Fruit fly (Drosophila melanogaster) Kc167 (cell line): ENCODE results near the gene CG32086.

Experiments used
- Myc ChIP-seq: fragments of >200 bp; optimal IDR thresholded peaks from 2 replicates; lab custom pipeline; 2017; ENCODE audit warnings: missing external identifiers
- Sin3A ChIP-seq: fragments of >200 bp; optimal IDR thresholded peaks from 2 replicates; lab custom pipeline; 2018; ENCODE audit warnings: missing external identifiers
- h ChIP-seq: fragments of >200 bp; optimal IDR thresholded peaks from 3 replicates; lab custom pipeline; 2018; ENCODE audit warnings: missing external identifiers
- insv ChIP-seq: fragments of >200 bp; optimal IDR thresholded peaks from 3 replicates; lab custom pipeline; 2018; ENCODE audit warnings: missing external identifiers
- psq ChIP-seq: fragments of >200 bp; optimal IDR thresholded peaks from 2 replicates; lab custom pipeline; 2017; ENCODE audit warnings: missing external identifiers
- ttk ChIP-seq: sonication (Bioruptor generic); optimal IDR thresholded peaks from 2 replicates; lab custom pipeline; 2017; ENCODE audit warnings: missing external identifiers

CG32086 gene

dm6 chr3L:11561946-11562760, 21.7 kb downstream of the CG32086 start, which contains the start of the genes CG7394 and Mob2:
CG7394 (plus strand) TSS chr3L:11561996.
Mob2 (minus strand) TSS chr3L:11562233.
- TF ChIP-seq insv (lab: Kevin White, UChicago) (no peak), ttk (no peak), psq (lab: Kevin White, UChicago) (no peak), Myc (lab: Kevin White, UChicago) (no peak), Sin3A (lab: Kevin White, UChicago) (no peak), h (no peak)

dm6 chr3L:11560885-11561284, 23.0 kb downstream of the CG32086 start:
- TF ChIP-seq ttk: no peak
- no peak for TF ChIP-seq h
- TF ChIP-seq insv (lab: Kevin White, UChicago): no peak
- no peak for TF ChIP-seq Sin3A (lab: Kevin White, UChicago)
- TF ChIP-seq Myc (lab: Kevin White, UChicago): no peak
- no peak for TF ChIP-seq psq (lab: Kevin White, UChicago)

DNA sequence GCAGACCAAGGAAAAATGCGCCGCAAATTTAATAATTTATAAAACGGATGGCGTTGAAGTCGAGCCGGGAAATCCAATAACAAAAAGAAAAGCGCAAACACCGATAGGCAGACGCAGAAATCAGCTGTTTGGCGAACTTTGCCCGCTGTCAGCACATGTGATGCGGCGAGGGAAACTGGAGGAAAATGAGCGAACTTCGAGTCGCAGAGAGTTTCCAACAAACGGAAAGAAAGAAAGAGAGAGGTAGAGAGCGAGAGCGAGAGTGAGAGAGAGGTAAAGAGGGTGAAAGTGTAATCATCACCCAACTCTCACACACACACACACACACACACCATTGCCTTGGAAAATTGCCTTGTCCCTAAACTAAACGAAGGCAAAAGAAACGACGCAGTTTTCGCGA, 26.7 kb downstream of the CG32086 start:
- TF ChIP-seq Sin3A (lab: Kevin White, UChicago): no peak
- TF ChIP-seq insv (lab: Kevin White, UChicago): no peak
- TF ChIP-seq Myc (lab: Kevin White, UChicago): no peak
- TF ChIP-seq psq (lab: Kevin White, UChicago): no peak
- TF ChIP-seq h: no peak
- no peak for TF ChIP-seq ttk

dm6 chr3L:11556637-11557036, 27.2 kb downstream of the CG32086 start:
- no peak for TF ChIP-seq h
- no peak for TF ChIP-seq insv (lab: Kevin White, UChicago)
- no peak for TF ChIP-seq ttk
- no peak for TF ChIP-seq psq (lab: Kevin White, UChicago)
- TF ChIP-seq Sin3A (lab: Kevin White, UChicago): no peak
- no peak for TF ChIP-seq Myc (lab: Kevin White, UChicago)

DNA sequence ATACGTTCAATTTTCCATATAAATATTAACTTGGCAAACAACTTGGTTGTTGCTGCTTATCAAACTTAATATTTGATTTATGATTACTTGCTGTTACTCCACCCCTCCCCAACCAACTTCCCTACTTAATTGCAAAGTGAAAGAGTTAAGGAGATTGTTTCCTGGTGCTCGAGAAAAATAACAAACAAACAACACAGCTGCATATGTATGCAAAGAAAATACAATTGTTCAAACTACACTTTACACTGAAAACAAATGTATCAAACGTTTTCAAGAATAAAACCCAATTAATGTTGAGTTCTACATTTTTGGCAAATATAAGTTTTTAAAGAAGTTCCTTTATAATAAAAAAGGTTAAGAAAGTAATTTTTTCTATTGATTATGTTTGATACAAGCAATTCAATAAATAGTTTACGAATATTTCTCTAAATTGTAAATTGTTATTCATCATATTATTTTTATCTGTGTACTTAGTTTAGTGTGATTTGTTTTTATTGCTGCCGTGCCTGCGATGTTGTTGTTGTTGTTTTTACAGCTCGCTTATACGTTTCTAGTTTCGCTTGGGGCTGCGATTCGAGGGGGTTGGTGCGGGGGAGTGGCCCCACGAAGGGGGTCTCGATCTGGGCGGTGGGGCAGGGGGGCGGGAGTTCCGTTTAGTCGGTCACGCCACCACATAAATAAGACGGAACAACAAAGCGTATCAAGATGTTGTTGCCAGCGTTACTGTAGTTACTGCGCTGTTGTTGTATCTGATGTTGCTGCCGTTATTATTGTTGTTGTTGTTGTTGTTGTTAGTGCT, 28.0 kb downstream of the CG32086 start:
- TF ChIP-seq Myc (lab: Kevin White, UChicago): no peak
- no peak for TF ChIP-seq h
- no peak for TF ChIP-seq psq (lab: Kevin White, UChicago)
- no peak for TF ChIP-seq insv (lab: Kevin White, UChicago)
- no peak for TF ChIP-seq Sin3A (lab: Kevin White, UChicago)
- no peak for TF ChIP-seq ttk

- TF ChIP-seq psq (lab: Kevin White, UChicago): no peak
- TF ChIP-seq Myc (lab: Kevin White, UChicago): no peak
- TF ChIP-seq h: no peak
- no peak for TF ChIP-seq Sin3A (lab: Kevin White, UChicago)
- TF ChIP-seq ttk: no peak
- no peak for TF ChIP-seq insv (lab: Kevin White, UChicago)
These were observed 29.1 kb downstream of the CG32086 start for dm6 chr3L:11554796-11555195.

dm6 chr3L:11554338-11554737, 29.5 kb downstream of the CG32086 start:
- TF ChIP-seq Myc (lab: Kevin White, UChicago): no peak

- no peak for TF ChIP-seq ttk
- TF ChIP-seq psq (lab: Kevin White, UChicago): no peak
- no peak for TF ChIP-seq Sin3A (lab: Kevin White, UChicago)
- no peak for TF ChIP-seq Myc (lab: Kevin White, UChicago)
- no peak for TF ChIP-seq insv (lab: Kevin White, UChicago)
- TF ChIP-seq h: no peak
These were observed 30.2 kb downstream of the CG32086 start for dm6 chr3L:11553672-11554068.

dm6 chr3L:11552996-11553671, 30.7 kb downstream of the CG32086 start:
- no peak for TF ChIP-seq Myc (lab: Kevin White, UChicago)
- no peak for TF ChIP-seq ttk
- no peak for TF ChIP-seq psq (lab: Kevin White, UChicago)
- TF ChIP-seq h: no peak
- no peak for TF ChIP-seq Sin3A (lab: Kevin White, UChicago)

DNA sequence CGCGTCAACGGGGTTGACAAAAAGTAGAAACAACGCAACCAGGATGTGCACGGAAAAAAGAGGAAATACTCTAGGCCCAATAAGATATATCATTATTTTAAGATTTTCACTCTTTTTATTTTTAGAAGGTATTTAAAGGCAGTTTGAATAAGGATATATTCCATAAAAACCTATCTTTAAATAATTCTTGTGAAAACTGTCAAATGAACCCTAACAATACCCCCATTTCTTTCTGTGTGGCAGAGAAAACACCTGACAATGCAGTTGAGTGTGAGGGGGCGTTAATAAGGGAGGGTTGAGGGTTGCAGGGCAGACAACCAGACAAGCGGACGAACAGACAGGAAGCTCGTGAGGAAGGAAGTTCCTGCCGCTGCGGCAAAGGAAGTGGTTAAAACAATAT, 31.9 kb downstream of the CG32086 start:
- no peak for TF ChIP-seq h
- TF ChIP-seq ttk: no peak
- TF ChIP-seq psq (lab: Kevin White, UChicago): no peak
- TF ChIP-seq Sin3A (lab: Kevin White, UChicago): no peak
- no peak for TF ChIP-seq Myc (lab: Kevin White, UChicago)
- no peak for TF ChIP-seq insv (lab: Kevin White, UChicago)

- TF ChIP-seq ttk: no peak
- TF ChIP-seq psq (lab: Kevin White, UChicago): no peak
- TF ChIP-seq insv (lab: Kevin White, UChicago): no peak
- TF ChIP-seq Myc (lab: Kevin White, UChicago): no peak
These were observed 33.4 kb downstream of the CG32086 start for dm6 chr3L:11550359-11551056.
